Worm (Caenorhabditis elegans) whole organism, mixed stage, embryonic: ENCODE results near the gene F11D11.21.

Experiments used
- blmp-1 ChIP-seq: fragments of 150-350 bp; optimal IDR thresholded peaks from 2 replicates; lab custom pipeline; 2014; ENCODE audit warnings: missing biosample characterization, missing genetic modification characterization
- ceh-83 ChIP-seq: fragments of 200-800 bp; sonication (Bioruptor generic); optimal IDR thresholded peaks from 2 replicates; lab custom pipeline; 2018; ENCODE audit warnings: mild to moderate bottlenecking, missing genetic modification characterization, missing compliant biosample characterization
- elt-3 ChIP-seq: fragments of 150-350 bp; optimal IDR thresholded peaks from 2 replicates; lab custom pipeline; 2014; ENCODE audit warnings: missing biosample characterization, missing genetic modification characterization
- nhr-237 ChIP-seq: fragments of 150-350 bp; optimal IDR thresholded peaks from 2 replicates; lab custom pipeline; 2014; ENCODE audit warnings: missing biosample characterization, missing genetic modification characterization
- nhr-76 ChIP-seq: sonication (generic microtip); optimal IDR thresholded peaks from 2 replicates; lab custom pipeline; 2017; ENCODE audit warnings: missing biosample characterization, missing genetic modification characterization
- pha-4 ChIP-seq: fragments of 150-350 bp; optimal IDR thresholded peaks from 2 replicates; lab custom pipeline; 2018; ENCODE audit warnings: missing biosample characterization, missing genetic modification reagents, missing genetic modification characterization
- snpc-4 ChIP-seq: fragments of 150-350 bp; optimal IDR thresholded peaks from 2 replicates; lab custom pipeline; 2014; ENCODE audit warnings: missing biosample characterization, missing genetic modification characterization
- unc-62 ChIP-seq: fragments of 150-350 bp; optimal IDR thresholded peaks from 2 replicates; lab custom pipeline; 2014; ENCODE audit warnings: missing biosample characterization, missing genetic modification reagents, missing genetic modification characterization
- zip-8 ChIP-seq: fragments of 150-350 bp; optimal IDR thresholded peaks from 2 replicates; lab custom pipeline; 2014; ENCODE audit warnings: missing biosample characterization, missing genetic modification characterization
- ztf-11 ChIP-seq: fragments of 150-350 bp; optimal IDR thresholded peaks from 2 replicates; lab custom pipeline; 2014; ENCODE audit warnings: missing biosample characterization, missing genetic modification characterization

ce11 chrV:18780605-18781004, 30.3 kb upstream of the F11D11.21 start:
- TF ChIP-seq blmp-1 (tag; lab: Kevin White, UChicago) = no peak
- TF ChIP-seq nhr-76 (tag; lab: Kevin White, UChicago) = no peak
- no peak for TF ChIP-seq pha-4
- no peak for TF ChIP-seq zip-8 (tag; lab: Kevin White, UChicago)
- TF ChIP-seq snpc-4 = no peak
- TF ChIP-seq elt-3 (tag; lab: Kevin White, UChicago) = no peak
- no peak for TF ChIP-seq unc-62 (GFP tag; lab: Kevin White, UChicago)
- no peak for TF ChIP-seq ztf-11 (tag; lab: Kevin White, UChicago)
- TF ChIP-seq nhr-237 (tag; lab: Kevin White, UChicago) = no peak
- TF ChIP-seq ceh-83 (GFP tag; lab: Kevin White, UChicago) = no peak
